Worm (Caenorhabditis elegans) whole organism, L1 larva: ENCODE data around the gene pph-4.1.

Source experiments
- C16A3.4 ChIP-seq: fragments of 150-350 bp; optimal IDR thresholded peaks from 2 replicates; lab custom pipeline; 2014; ENCODE audit warnings: missing biosample characterization, missing genetic modification characterization
- C34B4.2 ChIP-seq: sonication (generic microtip); optimal IDR thresholded peaks from 2 replicates; lab custom pipeline; 2017; ENCODE audit warnings: mild to moderate bottlenecking, missing genetic modification characterization, missing compliant biosample characterization
- F16B12.6 ChIP-seq: fragments of 150-350 bp; optimal IDR thresholded peaks from 2 replicates; lab custom pipeline; 2014; ENCODE audit warnings: missing biosample characterization, missing genetic modification characterization
- ama-1 ChIP-seq: fragments of 150-350 bp; optimal IDR thresholded peaks from 2 replicates; lab custom pipeline; 2014
- blmp-1 ChIP-seq: fragments of 150-350 bp; optimal IDR thresholded peaks from 2 replicates; lab custom pipeline; 2014; ENCODE audit warnings: missing biosample characterization, missing genetic modification characterization
- ceh-63 ChIP-seq: fragments of 200-800 bp; sonication (Bioruptor generic); optimal IDR thresholded peaks from 2 replicates; lab custom pipeline; 2018; ENCODE audit warnings: mild to moderate bottlenecking, missing genetic modification characterization, missing compliant biosample characterization
- ceh-8 ChIP-seq: fragments of 200-800 bp; sonication (Bioruptor generic); optimal IDR thresholded peaks from 2 replicates; lab custom pipeline; 2018; ENCODE audit warnings: mild to moderate bottlenecking, missing genetic modification characterization, moderate library complexity, missing compliant biosample characterization
- ceh-82 ChIP-seq, 3 experiments: fragments of 150-350 bp in 1 of 3; sonication (generic microtip) in 2 of 3; optimal IDR thresholded peaks; 2 replicates each; lab custom pipeline; 2014 to 2017; ENCODE audit warnings: missing biosample characterization in 3 of 3, missing genetic modification characterization in 3 of 3
- ceh-88 ChIP-seq: fragments of 200-800 bp; sonication (Bioruptor generic); IDR thresholded peaks from 2 replicates; pipeline ENCODE4 v1.3.6; 2022; ENCODE audit warnings: missing genetic modification characterization, missing compliant biosample characterization
- ces-1 ChIP-seq: fragments of 150-350 bp; optimal IDR thresholded peaks from 2 replicates; lab custom pipeline; 2014; ENCODE audit warnings: missing biosample characterization, missing genetic modification reagents, missing genetic modification characterization
- efl-1 ChIP-seq, 4 experiments: fragments of 150-350 bp; optimal IDR thresholded peaks in 3 of 4; peaks in 1 of 4; 1 replicate in 1 of 4; 2 replicates in 3 of 4; lab custom pipeline; 2014; ENCODE audit warnings: missing biosample characterization in 2 of 4, missing genetic modification characterization in 2 of 4, missing genetic modification reagents in 2 of 4
- efl-3 ChIP-seq: fragments of 200-800 bp; sonication (Bioruptor generic); optimal IDR thresholded peaks from 2 replicates; lab custom pipeline; 2018; ENCODE audit warnings: mild to moderate bottlenecking, missing genetic modification characterization, missing compliant biosample characterization
- egl-27 ChIP-seq, 2 experiments: fragments of 150-350 bp in 1 of 2; sonication (generic microtip); optimal IDR thresholded peaks; 3 replicates each; lab custom pipeline; 2017 to 2018; ENCODE audit warnings: missing biosample characterization in 2 of 2, missing genetic modification characterization in 2 of 2, missing genetic modification reagents in 2 of 2
- elt-2 ChIP-seq: sonication (generic microtip); optimal IDR thresholded peaks from 2 replicates; lab custom pipeline; 2016; ENCODE audit warnings: missing genetic modification characterization, mild to moderate bottlenecking, inconsistent platforms, missing compliant biosample characterization, missing genetic modification reagents
- fkh-4 ChIP-seq: sonication (generic microtip); optimal IDR thresholded peaks from 2 replicates; lab custom pipeline; 2016; ENCODE audit warnings: missing compliant biosample characterization, missing genetic modification characterization, borderline replicate concordance
- fkh-8 ChIP-seq: sonication (generic microtip); optimal IDR thresholded peaks from 2 replicates; lab custom pipeline; 2016; ENCODE audit warnings: mild to moderate bottlenecking, missing genetic modification characterization, missing compliant biosample characterization
- hpl-2 ChIP-seq: fragments of 150-350 bp; optimal IDR thresholded peaks from 2 replicates; lab custom pipeline; 2014; ENCODE audit warnings: missing biosample characterization, missing genetic modification reagents, missing genetic modification characterization
- jun-1 ChIP-seq: fragments of 150-350 bp; optimal IDR thresholded peaks from 2 replicates; lab custom pipeline; 2014; ENCODE audit warnings: missing biosample characterization, missing genetic modification reagents, missing genetic modification characterization
- lin-15B ChIP-seq: fragments of 150-350 bp; sonication (generic microtip); optimal IDR thresholded peaks from 3 replicates; lab custom pipeline; 2014; ENCODE audit warnings: missing biosample characterization, missing genetic modification characterization
- lin-35 ChIP-seq, 2 experiments: fragments of 150-350 bp; optimal IDR thresholded peaks; 2 replicates each; lab custom pipeline; 2014; ENCODE audit warnings: missing biosample characterization in 2 of 2, missing genetic modification characterization in 2 of 2, missing genetic modification reagents in 2 of 2
- lsy-2 ChIP-seq, 2 experiments: fragments of 150-350 bp; optimal IDR thresholded peaks; 2 replicates each; lab custom pipeline; 2014; ENCODE audit warnings: missing biosample characterization in 2 of 2, missing genetic modification characterization in 2 of 2
- mab-9 ChIP-seq: fragments of 200-800 bp; sonication (Bioruptor generic); IDR thresholded peaks from 2 replicates; pipeline ENCODE4 v1.3.6; 2022; ENCODE audit warnings: missing genetic modification reagents, missing genetic modification characterization, missing compliant biosample characterization
- mef-2 ChIP-seq: fragments of 150-350 bp; optimal IDR thresholded peaks from 2 replicates; lab custom pipeline; 2014; ENCODE audit warnings: missing biosample characterization, missing genetic modification characterization
- mep-1 ChIP-seq: fragments of 150-350 bp; optimal IDR thresholded peaks from 2 replicates; lab custom pipeline; 2014; ENCODE audit warnings: missing biosample characterization, missing genetic modification characterization
- nhr-19 ChIP-seq: fragments of 200-800 bp; sonication (Bioruptor generic); conservative IDR thresholded peaks from 2 replicates; pipeline ENCODE4 v1.3.6; 2022; ENCODE audit warnings: missing genetic modification characterization, missing compliant biosample characterization
- nhr-20 ChIP-seq: sonication (generic microtip); optimal IDR thresholded peaks from 2 replicates; lab custom pipeline; 2016; ENCODE audit warnings: mild to moderate bottlenecking, missing genetic modification characterization, missing compliant biosample characterization
- nhr-47 ChIP-seq: sonication (generic microtip); optimal IDR thresholded peaks from 2 replicates; lab custom pipeline; 2016; ENCODE audit warnings: mild to moderate bottlenecking, missing genetic modification characterization, moderate library complexity, missing compliant biosample characterization
- nhr-76 ChIP-seq: sonication (generic microtip); optimal IDR thresholded peaks from 2 replicates; lab custom pipeline; 2017; ENCODE audit warnings: missing biosample characterization, missing genetic modification characterization
- nhr-77 ChIP-seq: fragments of 150-350 bp; optimal IDR thresholded peaks from 2 replicates; lab custom pipeline; 2014; ENCODE audit warnings: missing biosample characterization, missing genetic modification characterization
- nhr-90 ChIP-seq: sonication (generic microtip); optimal IDR thresholded peaks from 2 replicates; lab custom pipeline; 2016; ENCODE audit warnings: mild to moderate bottlenecking, missing genetic modification characterization, missing compliant biosample characterization; ENCODE audit not compliant: poor library complexity
- pag-3 ChIP-seq: sonication (generic microtip); optimal IDR thresholded peaks from 2 replicates; lab custom pipeline; 2017; ENCODE audit warnings: missing genetic modification characterization, mild to moderate bottlenecking, missing compliant biosample characterization, antibody characterized with exemption, borderline replicate concordance; ENCODE audit not compliant: insufficient read depth
- pax-3 ChIP-seq: fragments of 200-800 bp; sonication (Bioruptor generic); optimal IDR thresholded peaks from 2 replicates; lab custom pipeline; 2018; ENCODE audit warnings: mild to moderate bottlenecking, missing genetic modification characterization, moderate library complexity, missing compliant biosample characterization
- skn-1 ChIP-seq: fragments of 150-350 bp; optimal IDR thresholded peaks from 2 replicates; lab custom pipeline; 2014; ENCODE audit warnings: missing biosample characterization, missing genetic modification characterization
- snpc-4 ChIP-seq: fragments of 150-350 bp; optimal IDR thresholded peaks from 2 replicates; lab custom pipeline; 2014; ENCODE audit warnings: missing biosample characterization, missing genetic modification characterization
- swsn-7 ChIP-seq: sonication (generic microtip); optimal IDR thresholded peaks from 2 replicates; lab custom pipeline; 2016; ENCODE audit warnings: missing genetic modification characterization, missing compliant biosample characterization
- unc-130 ChIP-seq: fragments of 150-350 bp; optimal IDR thresholded peaks from 2 replicates; lab custom pipeline; 2017; ENCODE audit warnings: missing biosample characterization, missing genetic modification characterization, inconsistent platforms
- unc-30 ChIP-seq: sonication (generic microtip); optimal IDR thresholded peaks from 2 replicates; lab custom pipeline; 2017; ENCODE audit warnings: missing biosample characterization, missing genetic modification characterization
- vab-15 ChIP-seq: sonication (generic microtip); optimal IDR thresholded peaks from 2 replicates; lab custom pipeline; 2017; ENCODE audit warnings: missing genotype, mild to moderate bottlenecking, missing genetic modification characterization, missing compliant biosample characterization
- zip-4 ChIP-seq: fragments of 200-800 bp; sonication (Bioruptor generic); optimal IDR thresholded peaks from 2 replicates; lab custom pipeline; 2018; ENCODE audit warnings: mild to moderate bottlenecking, missing genetic modification characterization, moderate library complexity, missing compliant biosample characterization
- ztf-4 ChIP-seq: fragments of 150-350 bp; optimal IDR thresholded peaks from 2 replicates; lab custom pipeline; 2014; ENCODE audit warnings: missing biosample characterization, missing genetic modification characterization

Gene pph-4.1

DNA sequence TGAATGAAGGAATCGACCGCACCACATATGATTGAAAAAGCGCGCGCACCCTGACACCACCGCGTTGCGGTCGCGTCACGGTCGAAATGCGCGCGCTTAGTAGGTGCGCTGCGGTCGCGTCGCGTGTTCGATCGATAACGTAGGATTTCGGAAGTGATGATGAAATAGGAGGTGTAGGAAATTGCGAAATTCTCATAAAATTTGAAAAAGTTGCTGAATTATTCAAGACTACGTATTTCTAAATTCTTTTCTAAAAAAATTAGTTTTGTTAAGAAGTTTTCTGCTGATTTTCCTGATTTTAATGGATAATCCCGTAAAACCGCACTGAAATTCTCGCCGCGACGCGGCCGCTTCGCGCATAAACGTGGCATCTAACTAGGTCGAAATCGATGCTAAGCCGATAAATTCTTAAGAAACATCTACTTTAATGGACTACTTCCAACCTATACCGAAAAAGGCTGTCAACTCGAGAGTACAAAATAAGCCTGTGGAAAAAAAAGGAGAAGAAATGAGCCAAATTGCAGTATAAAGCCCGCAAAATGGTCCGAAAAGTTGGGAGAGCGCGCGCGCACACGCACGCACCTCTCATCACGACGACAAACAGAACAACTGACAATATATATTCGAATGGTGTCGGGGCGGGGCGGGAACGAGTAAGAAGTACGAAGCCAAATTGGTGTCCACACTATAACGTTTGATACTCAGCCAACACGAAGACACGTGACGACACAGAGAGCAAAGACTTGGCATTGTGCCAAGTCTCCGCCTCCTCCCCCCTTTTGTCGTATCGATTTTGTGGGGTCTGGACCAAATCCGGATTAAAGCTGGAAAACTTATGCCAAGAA, 17.5 kb upstream of the pph-4.1 start, which contains the start of gene his-72 (continued):
- TF ChIP-seq nhr-19 (GFP tag; lab: Robert Waterston, UW) = peak; percentile 64
- 0 out of 2 replicates have a peak, but pooled peaks have one; percentile 33 for TF ChIP-seq mab-9 (GFP tag; lab: Robert Waterston, UW)
- no peak for TF ChIP-seq hpl-2 (GFP tag; lab: Kevin White, UChicago)
- TF ChIP-seq ceh-63 (GFP tag; lab: Kevin White, UChicago) = no peak
- peak; percentile 31 for TF ChIP-seq elt-2
- peak; percentile 67 for TF ChIP-seq ztf-4 (tag; lab: Kevin White, UChicago)
- peak; percentile 17 for TF ChIP-seq F16B12.6
- peak; percentile 47 to 53 for TF ChIP-seq lsy-2 (tag; optimal IDR thresholded peaks at IDR 0.05; lab: Kevin White, UChicago)
- TF ChIP-seq snpc-4 (tag; lab: Kevin White, UChicago) = no peak
- no peak for TF ChIP-seq ceh-8 (GFP tag; lab: Kevin White, UChicago)
- peak in 2 of 3 experiments; percentile 56 to 75 for TF ChIP-seq ceh-82 (tag; optimal IDR thresholded peaks at IDR 0.05; lab: Kevin White, UChicago)
- no peak for TF ChIP-seq pag-3 (tag; lab: Kevin White, UChicago)
- no peak for TF ChIP-seq nhr-77 (tag; lab: Kevin White, UChicago)
- no peak for TF ChIP-seq C34B4.2 (tag; lab: Kevin White, UChicago)
- TF ChIP-seq vab-15 (tag; lab: Kevin White, UChicago) = peak; percentile 56
- TF ChIP-seq lin-15B = no peak
- no peak for TF ChIP-seq mef-2 (tag; lab: Kevin White, UChicago)
- peak; percentile 7 for TF ChIP-seq zip-4 (GFP tag; lab: Kevin White, UChicago)
- TF ChIP-seq unc-130 (tag; lab: Kevin White, UChicago) = peak; percentile 23
- peak; percentile 46 for TF ChIP-seq pax-3 (tag; lab: Kevin White, UChicago)
- TF ChIP-seq jun-1 = peak; percentile 6
- peak; percentile 40 for TF ChIP-seq mep-1
- no peak for TF ChIP-seq nhr-76 (tag; lab: Kevin White, UChicago)
- TF ChIP-seq skn-1 = no peak
- TF ChIP-seq fkh-8 (tag; lab: Kevin White, UChicago) = peak; percentile 68
- no peak for TF ChIP-seq efl-3 (GFP tag; lab: Kevin White, UChicago)
- peak; percentile 46 to 63 for TF ChIP-seq lin-35 (GFP tag; optimal IDR thresholded peaks at IDR 0.05; lab: Kevin White, UChicago)
- peak; percentile 29 for TF ChIP-seq nhr-90 (tag; lab: Kevin White, UChicago)
- TF ChIP-seq nhr-47 (tag; lab: Kevin White, UChicago) = peak; percentile 66
- no peak for TF ChIP-seq fkh-4 (tag; lab: Kevin White, UChicago)
- TF ChIP-seq blmp-1 = no peak
- peak; percentile 40 for TF ChIP-seq swsn-7 (tag; lab: Kevin White, UChicago)
- no peak for TF ChIP-seq ces-1 (GFP tag; lab: Kevin White, UChicago)
- TF ChIP-seq, all 84 proteins: peak for 39

DNA sequence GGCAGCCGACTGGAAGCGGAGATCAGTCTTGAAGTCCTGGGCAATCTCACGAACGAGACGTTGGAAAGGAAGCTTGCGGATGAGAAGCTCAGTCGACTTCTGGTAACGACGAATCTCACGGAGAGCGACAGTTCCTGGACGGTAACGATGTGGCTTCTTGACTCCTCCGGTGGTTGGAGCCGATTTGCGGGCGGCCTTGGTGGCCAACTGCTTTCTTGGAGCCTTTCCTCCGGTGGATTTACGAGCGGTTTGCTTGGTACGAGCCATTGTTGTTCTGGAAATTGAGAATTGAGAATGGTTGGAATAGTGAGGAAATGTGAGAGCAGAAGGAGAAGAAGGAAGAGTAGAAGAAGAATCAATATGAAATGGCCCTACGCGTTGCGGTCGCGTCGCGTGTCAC, 16.8 kb upstream of the pph-4.1 start:
- no peak for TF ChIP-seq efl-1 (optimal IDR thresholded peaks at IDR 0.05; lab: Kevin White, UChicago)
- peak in 1 of 2 experiments; percentile 91 for TF ChIP-seq efl-1 (GFP tag; optimal IDR thresholded peaks at IDR 0.05 in 1 of 2; lab: Kevin White, UChicago)
- no peak for TF ChIP-seq nhr-20 (tag; lab: Kevin White, UChicago)
- TF ChIP-seq C16A3.4 = no peak

DNA sequence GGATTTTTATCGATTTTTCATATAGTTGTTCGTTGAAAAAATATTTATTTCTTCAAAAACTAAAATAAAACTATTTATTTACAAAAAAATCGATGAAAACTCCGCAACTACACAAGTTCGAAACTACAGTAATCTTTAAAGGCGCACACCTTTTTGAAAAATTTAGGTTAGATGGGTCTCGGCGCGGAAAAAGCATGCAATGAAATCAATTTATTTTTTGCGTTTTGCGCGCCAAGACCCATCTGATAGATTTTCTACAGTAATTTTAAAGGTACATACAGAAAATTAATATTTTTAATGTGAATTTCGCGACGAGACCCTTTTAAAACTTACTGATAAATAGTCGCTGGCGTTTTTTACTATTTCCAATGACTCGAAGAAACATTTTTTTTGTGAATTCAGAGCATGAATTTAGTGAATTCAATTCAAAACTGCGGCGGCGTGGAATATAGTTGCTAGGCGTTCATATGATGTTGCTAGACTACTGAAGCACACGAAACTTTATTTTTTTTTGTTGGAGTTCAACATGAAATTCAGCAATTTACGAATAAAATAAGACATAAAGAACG, 15.9 kb upstream of the pph-4.1 start, which contains the start of gene Y75B8A.33:
Y75B8A.33 (minus strand) TSS at position 385 of the 569 bp plus-strand sequence.
- TF ChIP-seq lsy-2 (tag; optimal IDR thresholded peaks at IDR 0.05; lab: Kevin White, UChicago) = peak in 1 of 2 experiments; percentile 1
- TF ChIP-seq nhr-19 (GFP tag; lab: Robert Waterston, UW) = no peak
- no peak for TF ChIP-seq ceh-88 (GFP tag; lab: Robert Waterston, UW)
- TF ChIP-seq efl-1 (optimal IDR thresholded peaks at IDR 0.05; lab: Kevin White, UChicago) = no peak
- peak in 1 of 2 experiments; percentile 60 for TF ChIP-seq efl-1 (GFP tag; optimal IDR thresholded peaks at IDR 0.05 in 1 of 2; lab: Kevin White, UChicago)
- no peak for TF ChIP-seq nhr-76 (tag; lab: Kevin White, UChicago)
- no peak for TF ChIP-seq unc-130 (tag; lab: Kevin White, UChicago)
- TF ChIP-seq ztf-4 (tag; lab: Kevin White, UChicago) = peak; percentile 45
- TF ChIP-seq egl-27 (tag; optimal IDR thresholded peaks at IDR 0.05; lab: Kevin White, UChicago) = no peak
- peak; percentile 61 for TF ChIP-seq ama-1 (lab: Kevin White, UChicago)
- no peak for TF ChIP-seq unc-30 (tag; lab: Kevin White, UChicago)
